Worm (Caenorhabditis elegans): ENCODE results near the gene H41C03.2.

The H41C03.2 gene

DNA sequence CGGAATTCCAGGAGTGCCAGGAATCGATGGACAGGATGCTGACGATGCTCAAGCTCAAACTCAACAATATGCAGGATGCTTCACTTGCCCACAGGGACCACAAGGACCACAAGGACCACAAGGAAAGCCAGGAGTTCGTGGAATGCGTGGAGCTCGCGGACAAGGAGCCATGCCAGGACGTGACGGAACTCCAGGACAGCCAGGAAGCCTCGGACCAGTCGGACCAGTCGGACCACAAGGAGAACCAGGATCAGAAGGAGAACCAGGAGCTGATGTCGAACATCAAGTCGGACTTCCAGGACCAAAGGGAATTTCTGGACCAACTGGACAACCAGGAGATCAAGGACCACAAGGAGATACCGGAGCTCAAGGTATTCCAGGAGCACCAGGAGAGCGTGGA, 20.5 kb downstream of the H41C03.2 start:
- TF ChIP-seq R02D3.7 (tag; optimal IDR thresholded peaks at IDR 0.05) (no peak), snpc-4 (tag; optimal IDR thresholded peaks at IDR 0.05) (no peak), fkh-2 (tag; optimal IDR thresholded peaks at IDR 0.05) (no peak), fos-1 (tag; optimal IDR thresholded peaks at IDR 0.05) (no peak), nfya-1 (tag; optimal IDR thresholded peaks at IDR 0.05; ENCODE audit: insufficient read depth) (no peak), zag-1 (tag; optimal IDR thresholded peaks at IDR 0.05) (no peak), eor-1 (tag; optimal IDR thresholded peaks at IDR 0.05) (no peak), daf-12 (tag; optimal IDR thresholded peaks at IDR 0.05) (no peak), egl-5 (tag; optimal IDR thresholded peaks at IDR 0.05) (no peak)

DNA sequence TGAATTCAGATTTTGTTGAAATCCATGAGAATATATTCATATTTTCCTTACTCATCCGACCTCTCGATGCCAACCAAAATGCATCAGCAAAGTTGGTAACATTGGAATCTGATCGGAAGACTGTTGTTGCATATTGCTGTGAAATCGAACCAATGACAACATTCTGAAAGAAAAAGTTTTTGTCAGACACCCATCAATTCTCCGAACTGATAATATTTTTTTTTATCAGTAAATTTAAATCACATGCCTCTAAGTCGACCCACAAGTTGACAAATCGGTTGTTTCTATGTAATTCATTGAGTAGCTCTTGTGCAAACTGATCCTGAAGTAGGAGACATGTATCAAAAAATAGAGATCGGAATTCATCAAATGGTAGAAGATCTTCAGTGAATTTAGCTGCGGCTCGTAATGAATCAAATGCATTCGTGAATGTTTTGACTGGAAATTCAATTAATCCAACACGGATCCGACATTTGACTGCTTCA, 21.9 kb downstream of the H41C03.2 start, which contains the start of gene col-74:
col-74 (plus strand) TSS at position 435 of the 485 bp plus-strand sequence.
- TF ChIP-seq elt-2 (tag; optimal IDR thresholded peaks at IDR 0.05) (peak; percentile 74), lin-15B (tag; optimal IDR thresholded peaks at IDR 0.05) (no peak), pqm-1 (tag; optimal IDR thresholded peaks at IDR 0.05) (peak; percentile 56), unc-39 (tag; optimal IDR thresholded peaks at IDR 0.05) (no peak)

DNA sequence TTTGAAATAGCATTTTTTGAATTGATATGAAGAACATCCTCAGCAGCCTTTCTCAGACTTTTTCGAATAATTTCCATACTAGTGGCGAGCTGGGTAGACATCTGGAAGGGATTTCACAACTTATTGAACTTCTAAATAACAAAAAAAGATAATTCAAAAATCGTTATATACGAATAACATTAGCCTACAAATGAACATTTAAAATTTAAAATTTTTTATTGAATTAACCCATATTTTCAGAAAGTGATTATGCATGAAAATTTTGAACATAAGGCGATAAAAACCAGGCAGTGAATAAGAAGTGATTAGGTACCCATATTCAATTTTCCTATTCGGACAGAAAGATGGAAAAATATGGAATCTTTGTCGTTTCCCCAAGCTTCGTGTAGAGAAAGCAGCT, 23.4 kb downstream of the H41C03.2 start, which contains the start of gene ZK1248.11:
ZK1248.11 (minus strand) TSS at position 101 of the 400 bp plus-strand sequence.
- no peak for TF ChIP-seq ceh-82 (tag; optimal IDR thresholded peaks at IDR 0.05)
- no peak for TF ChIP-seq daf-12 (tag; optimal IDR thresholded peaks at IDR 0.05)
- no peak for TF ChIP-seq lsy-12 (tag; optimal IDR thresholded peaks at IDR 0.05)
- no peak for TF ChIP-seq zag-1 (tag; optimal IDR thresholded peaks at IDR 0.05)
- no peak for TF ChIP-seq nhr-237 (tag; optimal IDR thresholded peaks at IDR 0.05)
- no peak for TF ChIP-seq nhr-23 (tag; optimal IDR thresholded peaks at IDR 0.05)
- no peak for TF ChIP-seq ztf-4 (tag; optimal IDR thresholded peaks at IDR 0.05)
- no peak for TF ChIP-seq fkh-10 (GFP tag; optimal IDR thresholded peaks at IDR 0.05)
- TF ChIP-seq nhr-28 (tag; optimal IDR thresholded peaks at IDR 0.05), result no peak
- no peak for TF ChIP-seq nhr-25 (tag; optimal IDR thresholded peaks at IDR 0.05)
- TF ChIP-seq nhr-43 (tag; optimal IDR thresholded peaks at IDR 0.05; ENCODE audit: poor library complexity, severe bottlenecking), result no peak
- no peak for TF ChIP-seq lin-39 (tag; optimal IDR thresholded peaks at IDR 0.05)
- TF ChIP-seq jun-1 (tag; optimal IDR thresholded peaks at IDR 0.05), result no peak
- TF ChIP-seq elt-1 (tag; optimal IDR thresholded peaks at IDR 0.05), result no peak
- TF ChIP-seq mdl-1 (tag; optimal IDR thresholded peaks at IDR 0.05), result no peak

DNA sequence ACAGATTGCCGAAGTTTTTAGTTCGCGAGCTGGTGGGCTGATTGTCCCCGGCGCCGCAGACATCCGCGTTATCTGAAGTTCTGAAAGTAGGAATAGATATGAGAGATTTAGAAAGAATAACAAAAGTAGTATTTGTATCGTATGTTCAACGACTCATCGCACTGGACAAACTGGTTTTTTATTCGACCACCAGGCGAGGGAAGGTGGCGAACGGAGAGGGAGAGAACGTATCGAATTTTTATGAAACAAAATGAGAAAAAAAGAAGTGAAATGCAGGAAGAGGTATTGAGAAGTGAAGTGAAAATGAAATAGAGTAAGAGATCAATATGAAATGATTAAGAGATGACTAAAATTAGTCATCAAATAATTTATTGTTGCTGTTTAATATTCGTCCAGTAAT, 24.5 kb downstream of the H41C03.2 start, which contains the start of gene tbc-2:
tbc-2 (minus strand) TSS at position 80 of the 400 bp plus-strand sequence.
- no peak for TF ChIP-seq aly-2 (tag; optimal IDR thresholded peaks at IDR 0.05)
- no peak for TF ChIP-seq nfya-1 (tag; optimal IDR thresholded peaks at IDR 0.05; ENCODE audit: insufficient read depth)
- TF ChIP-seq nhr-25 (tag; optimal IDR thresholded peaks at IDR 0.05), result peak; percentile 23
- TF ChIP-seq nhr-23 (tag; optimal IDR thresholded peaks at IDR 0.05), result peak; percentile 37

DNA sequence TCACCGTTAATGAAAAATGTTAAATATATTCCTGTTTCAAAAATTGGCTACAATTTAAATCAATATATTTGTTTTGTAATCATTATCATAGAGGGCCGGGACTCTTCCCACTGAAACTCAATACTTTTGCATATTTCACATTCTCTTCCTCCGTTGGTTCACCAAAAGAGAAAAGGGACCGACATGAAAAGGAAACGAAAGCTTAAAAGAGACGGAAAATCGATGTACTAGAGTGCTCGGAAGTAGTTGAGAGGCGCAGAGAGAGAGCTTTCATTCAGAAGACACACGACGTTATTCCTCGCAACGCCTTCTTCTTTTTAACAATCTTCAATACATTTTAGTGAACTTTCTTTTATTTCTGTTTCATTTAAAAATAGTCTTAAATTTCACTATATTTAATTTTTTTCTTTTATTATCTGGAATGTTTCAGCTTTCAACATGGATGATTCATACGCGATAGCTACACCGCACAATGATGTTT, 31.6 kb downstream of the H41C03.2 start, which contains the start of gene ehs-1:
ehs-1 (plus strand) TSS at position 431 of the 481 bp plus-strand sequence.
- no peak for TF ChIP-seq ztf-4 (tag; optimal IDR thresholded peaks at IDR 0.05)
- no peak for TF ChIP-seq pqm-1 (tag; optimal IDR thresholded peaks at IDR 0.05)
- TF ChIP-seq zag-1 (tag; optimal IDR thresholded peaks at IDR 0.05), result no peak
- TF ChIP-seq egl-5 (tag; optimal IDR thresholded peaks at IDR 0.05), result no peak
- TF ChIP-seq nhr-77 (tag; optimal IDR thresholded peaks at IDR 0.05), result no peak
- peak; percentile 26 for TF ChIP-seq snpc-4 (tag; optimal IDR thresholded peaks at IDR 0.05)
- TF ChIP-seq egl-27 (tag; optimal IDR thresholded peaks at IDR 0.05), result no peak
- no peak for TF ChIP-seq nhr-25 (tag; optimal IDR thresholded peaks at IDR 0.05)
- no peak for TF ChIP-seq pha-4 (tag; optimal IDR thresholded peaks at IDR 0.05)
- peak; percentile 65 for TF ChIP-seq sea-2 (GFP tag; optimal IDR thresholded peaks at IDR 0.05)
- TF ChIP-seq lin-39 (tag; optimal IDR thresholded peaks at IDR 0.05), result peak; percentile 25
- peak; percentile 43 for TF ChIP-seq nfya-1 (tag; optimal IDR thresholded peaks at IDR 0.05; ENCODE audit: insufficient read depth)
- no peak for TF ChIP-seq ZK546.5 (tag; optimal IDR thresholded peaks at IDR 0.05)
- no peak for TF ChIP-seq tbx-2 (tag; optimal IDR thresholded peaks at IDR 0.05)
- TF ChIP-seq lin-15B (tag; optimal IDR thresholded peaks at IDR 0.05), result peak; percentile 8

Measured in whole organism, L3 larva.